Worm (Caenorhabditis elegans) whole organism, mixed stage, embryonic: ENCODE measurements around the gene srd-45.

Experiments used
- blmp-1 ChIP-seq: fragments of 150-350 bp; optimal IDR thresholded peaks from 2 replicates; lab custom pipeline; 2014; ENCODE audit warnings: missing biosample characterization, missing genetic modification characterization
- mab-5 ChIP-seq: fragments of 150-350 bp; optimal IDR thresholded peaks from 2 replicates; lab custom pipeline; 2014; ENCODE audit warnings: missing biosample characterization, missing genetic modification characterization
- mep-1 ChIP-seq: fragments of 150-350 bp; optimal IDR thresholded peaks from 2 replicates; lab custom pipeline; 2017; ENCODE audit warnings: missing biosample characterization, missing genetic modification reagents, missing genetic modification characterization, inconsistent platforms
- nhr-12 ChIP-seq: fragments of 150-350 bp; optimal IDR thresholded peaks from 2 replicates; lab custom pipeline; 2014; ENCODE audit warnings: missing biosample characterization, missing genetic modification characterization
- nhr-237 ChIP-seq: fragments of 150-350 bp; optimal IDR thresholded peaks from 2 replicates; lab custom pipeline; 2014; ENCODE audit warnings: missing biosample characterization, missing genetic modification characterization
- nhr-28 ChIP-seq: fragments of 150-350 bp; optimal IDR thresholded peaks from 2 replicates; lab custom pipeline; 2014; ENCODE audit warnings: missing biosample characterization, missing genetic modification characterization
- nhr-76 ChIP-seq: sonication (generic microtip); optimal IDR thresholded peaks from 2 replicates; lab custom pipeline; 2017; ENCODE audit warnings: missing biosample characterization, missing genetic modification characterization
- snpc-4 ChIP-seq: fragments of 150-350 bp; optimal IDR thresholded peaks from 2 replicates; lab custom pipeline; 2014; ENCODE audit warnings: missing biosample characterization, missing genetic modification characterization
- ztf-11 ChIP-seq: fragments of 150-350 bp; optimal IDR thresholded peaks from 2 replicates; lab custom pipeline; 2014; ENCODE audit warnings: missing biosample characterization, missing genetic modification characterization

- TF ChIP-seq nhr-76 (tag; lab: Kevin White, UChicago) (no peak), mep-1 (tag; lab: Kevin White, UChicago) (no peak), nhr-237 (tag; lab: Kevin White, UChicago) (no peak), snpc-4 (tag; lab: Kevin White, UChicago) (no peak), mab-5 (tag; lab: Kevin White, UChicago) (no peak), nhr-28 (tag; lab: Kevin White, UChicago) (no peak), ztf-11 (tag; lab: Kevin White, UChicago) (no peak), nhr-12 (no peak), blmp-1 (tag; lab: Kevin White, UChicago) (no peak)
Measured at ce11 chrX:12323439-12323838, 5.3 kb upstream of the srd-45 start, which contains the start of gene srd-40.
